Worm (Caenorhabditis elegans) whole organism, mixed stage, embryonic: ENCODE measurements around the gene egl-8.

Source experiments
- M03D4.4 ChIP-seq: sonication (generic microtip); optimal IDR thresholded peaks from 2 replicates; lab custom pipeline; 2017; ENCODE audit warnings: mild to moderate bottlenecking, missing genetic modification characterization, missing compliant biosample characterization
- blmp-1 ChIP-seq: fragments of 150-350 bp; optimal IDR thresholded peaks from 2 replicates; lab custom pipeline; 2014; ENCODE audit warnings: missing biosample characterization, missing genetic modification characterization
- ceh-43 ChIP-seq: fragments of 200-800 bp; sonication (Bioruptor generic); optimal IDR thresholded peaks from 2 replicates; lab custom pipeline; 2018; ENCODE audit warnings: mild to moderate bottlenecking, missing genetic modification characterization, moderate library complexity, missing compliant biosample characterization
- ceh-83 ChIP-seq: fragments of 200-800 bp; sonication (Bioruptor generic); optimal IDR thresholded peaks from 2 replicates; lab custom pipeline; 2018; ENCODE audit warnings: mild to moderate bottlenecking, missing genetic modification characterization, missing compliant biosample characterization
- cnd-1 ChIP-seq: fragments of 200-800 bp; sonication (Bioruptor generic); optimal IDR thresholded peaks from 2 replicates; lab custom pipeline; 2018; ENCODE audit warnings: mild to moderate bottlenecking, missing genetic modification characterization, missing compliant biosample characterization
- drap-1 ChIP-seq: fragments of 200-800 bp; sonication (Bioruptor generic); optimal IDR thresholded peaks from 3 replicates; lab custom pipeline; 2018; ENCODE audit warnings: mild to moderate bottlenecking, missing genetic modification characterization, missing compliant biosample characterization
- elt-1 ChIP-seq: sonication (generic microtip); optimal IDR thresholded peaks from 2 replicates; lab custom pipeline; 2017; ENCODE audit warnings: missing genetic modification characterization, mild to moderate bottlenecking, missing compliant biosample characterization, antibody characterized with exemption, moderate library complexity, borderline replicate concordance; ENCODE audit not compliant: insufficient read depth
- elt-3 ChIP-seq: fragments of 150-350 bp; optimal IDR thresholded peaks from 2 replicates; lab custom pipeline; 2014; ENCODE audit warnings: missing biosample characterization, missing genetic modification characterization
- flh-1 ChIP-seq: fragments of 200-800 bp; sonication (Bioruptor generic); optimal IDR thresholded peaks from 2 replicates; lab custom pipeline; 2018; ENCODE audit warnings: mild to moderate bottlenecking, missing genetic modification characterization, moderate library complexity, missing compliant biosample characterization
- ham-2 ChIP-seq: fragments of 200-800 bp; sonication (Bioruptor generic); optimal IDR thresholded peaks from 2 replicates; lab custom pipeline; 2018; ENCODE audit warnings: mild to moderate bottlenecking, missing genetic modification characterization, missing compliant biosample characterization
- hlh-1 ChIP-seq: fragments of 150-350 bp; optimal IDR thresholded peaks from 2 replicates; lab custom pipeline; 2014; ENCODE audit warnings: missing biosample characterization, missing genetic modification reagents, missing genetic modification characterization
- lin-13 ChIP-seq: fragments of 150-350 bp; optimal IDR thresholded peaks from 2 replicates; lab custom pipeline; 2014; ENCODE audit warnings: missing biosample characterization, missing genetic modification characterization
- lin-32 ChIP-seq: fragments of 200-800 bp; sonication (Bioruptor generic); optimal IDR thresholded peaks from 2 replicates; lab custom pipeline; 2018; ENCODE audit warnings: mild to moderate bottlenecking, missing genetic modification characterization, missing compliant biosample characterization
- lsy-2 ChIP-seq: fragments of 150-350 bp; optimal IDR thresholded peaks from 2 replicates; lab custom pipeline; 2014; ENCODE audit warnings: missing biosample characterization, missing genetic modification characterization
- mab-5 ChIP-seq: fragments of 150-350 bp; optimal IDR thresholded peaks from 2 replicates; lab custom pipeline; 2014; ENCODE audit warnings: missing biosample characterization, missing genetic modification characterization
- mep-1 ChIP-seq: fragments of 150-350 bp; optimal IDR thresholded peaks from 2 replicates; lab custom pipeline; 2017; ENCODE audit warnings: missing biosample characterization, missing genetic modification reagents, missing genetic modification characterization, inconsistent platforms
- mls-2 ChIP-seq: sonication (generic microtip); optimal IDR thresholded peaks from 2 replicates; lab custom pipeline; 2016; ENCODE audit warnings: mild to moderate bottlenecking, missing genetic modification characterization, moderate library complexity, missing compliant biosample characterization
- nhr-2 ChIP-seq: fragments of 150-350 bp; optimal IDR thresholded peaks from 2 replicates; lab custom pipeline; 2014; ENCODE audit warnings: missing biosample characterization, missing genetic modification characterization
- nhr-237 ChIP-seq: fragments of 150-350 bp; optimal IDR thresholded peaks from 2 replicates; lab custom pipeline; 2014; ENCODE audit warnings: missing biosample characterization, missing genetic modification characterization
- nhr-28 ChIP-seq: fragments of 150-350 bp; optimal IDR thresholded peaks from 2 replicates; lab custom pipeline; 2014; ENCODE audit warnings: missing biosample characterization, missing genetic modification characterization
- pha-4 ChIP-seq: fragments of 150-350 bp; optimal IDR thresholded peaks from 2 replicates; lab custom pipeline; 2018; ENCODE audit warnings: missing biosample characterization, missing genetic modification reagents, missing genetic modification characterization
- sem-2 ChIP-seq: fragments of 200-800 bp; sonication (Bioruptor generic); optimal IDR thresholded peaks from 2 replicates; lab custom pipeline; 2018; ENCODE audit warnings: mild to moderate bottlenecking, missing genetic modification characterization, missing compliant biosample characterization
- snpc-4 ChIP-seq: fragments of 150-350 bp; optimal IDR thresholded peaks from 2 replicates; lab custom pipeline; 2014; ENCODE audit warnings: missing biosample characterization, missing genetic modification characterization
- sptf-1 ChIP-seq: sonication (generic microtip); optimal IDR thresholded peaks from 2 replicates; lab custom pipeline; 2017; ENCODE audit warnings: mild to moderate bottlenecking, missing genetic modification characterization, moderate library complexity, missing compliant biosample characterization
- tbx-8 ChIP-seq: fragments of 200-800 bp; sonication (Bioruptor generic); optimal IDR thresholded peaks from 2 replicates; lab custom pipeline; 2018; ENCODE audit warnings: mild to moderate bottlenecking, missing genetic modification characterization, moderate library complexity, missing compliant biosample characterization
- unc-120 ChIP-seq: sonication (generic microtip); optimal IDR thresholded peaks from 2 replicates; lab custom pipeline; 2017; ENCODE audit warnings: missing genetic modification characterization, missing compliant biosample characterization; ENCODE audit not compliant: poor library complexity, severe bottlenecking
- unc-39 ChIP-seq: fragments of 150-350 bp; optimal IDR thresholded peaks from 2 replicates; lab custom pipeline; 2014; ENCODE audit warnings: missing biosample characterization, missing genetic modification characterization
- unc-62 ChIP-seq: fragments of 150-350 bp; optimal IDR thresholded peaks from 2 replicates; lab custom pipeline; 2014; ENCODE audit warnings: missing biosample characterization, missing genetic modification reagents, missing genetic modification characterization
- zip-8 ChIP-seq: fragments of 150-350 bp; optimal IDR thresholded peaks from 2 replicates; lab custom pipeline; 2014; ENCODE audit warnings: missing biosample characterization, missing genetic modification characterization
- ztf-11 ChIP-seq: fragments of 150-350 bp; optimal IDR thresholded peaks from 2 replicates; lab custom pipeline; 2014; ENCODE audit warnings: missing biosample characterization, missing genetic modification characterization

egl-8 gene

ce11 chrV:21848-22247 is 1.2 kb downstream of the egl-8 start:
- no peak for TF ChIP-seq nhr-28 (tag; lab: Kevin White, UChicago)

ce11 chrV:24181-24580 is 3.6 kb downstream of the egl-8 start:
- TF ChIP-seq ceh-83 (GFP tag; lab: Kevin White, UChicago) (no peak), sem-2 (GFP tag; lab: Kevin White, UChicago) (no peak), lin-32 (GFP tag; lab: Kevin White, UChicago) (no peak), ztf-11 (tag; lab: Kevin White, UChicago) (no peak), cnd-1 (no peak), nhr-28 (tag; lab: Kevin White, UChicago) (no peak), nhr-2 (tag; lab: Kevin White, UChicago) (no peak), unc-39 (tag; lab: Kevin White, UChicago) (no peak), unc-62 (GFP tag; lab: Kevin White, UChicago) (no peak)

- TF ChIP-seq M03D4.4 (tag; lab: Kevin White, UChicago) (no peak), sem-2 (GFP tag; lab: Kevin White, UChicago) (no peak), blmp-1 (tag; lab: Kevin White, UChicago) (no peak), lin-13 (tag; lab: Kevin White, UChicago) (no peak), sptf-1 (tag; lab: Kevin White, UChicago) (no peak), unc-120 (tag; lab: Kevin White, UChicago) (no peak), snpc-4 (tag; lab: Kevin White, UChicago) (no peak), flh-1 (no peak), mab-5 (tag; lab: Kevin White, UChicago) (no peak), elt-1 (no peak)
Observed at ce11 chrV:27604-28003, 7.0 kb downstream of the egl-8 start.

- no peak for TF ChIP-seq mep-1
- no peak for TF ChIP-seq nhr-237 (tag; lab: Kevin White, UChicago)
- TF ChIP-seq drap-1 (GFP tag; lab: Kevin White, UChicago) = no peak
- no peak for TF ChIP-seq unc-120 (tag; lab: Kevin White, UChicago)
- TF ChIP-seq zip-8 (tag; lab: Kevin White, UChicago) = no peak
- TF ChIP-seq, all 35 proteins: peak for 0
Observed at ce11 chrV:28270-28669, 7.7 kb downstream of the egl-8 start.

ce11 chrV:29823-30222 is 9.2 kb downstream of the egl-8 start:
- TF ChIP-seq unc-39 (tag; lab: Kevin White, UChicago) (no peak), cnd-1 (no peak), elt-1 (no peak), hlh-1 (tag; lab: Kevin White, UChicago) (no peak), ceh-43 (GFP tag; lab: Kevin White, UChicago) (no peak)

ce11 chrV:37729-38128 is 17.1 kb downstream of the egl-8 start:
- TF ChIP-seq blmp-1 (tag; lab: Kevin White, UChicago) = no peak
- TF ChIP-seq lin-13 (tag; lab: Kevin White, UChicago) = no peak
- no peak for TF ChIP-seq unc-39 (tag; lab: Kevin White, UChicago)
- TF ChIP-seq hlh-1 (tag; lab: Kevin White, UChicago) = no peak
- TF ChIP-seq ztf-11 (tag; lab: Kevin White, UChicago) = no peak
- TF ChIP-seq lsy-2 = no peak
- no peak for TF ChIP-seq mls-2 (tag; lab: Kevin White, UChicago)
- TF ChIP-seq ham-2 (GFP tag; lab: Kevin White, UChicago) = no peak
- no peak for TF ChIP-seq ceh-83 (GFP tag; lab: Kevin White, UChicago)
- TF ChIP-seq unc-120 (tag; lab: Kevin White, UChicago) = no peak
- no peak for TF ChIP-seq tbx-8 (GFP tag; lab: Kevin White, UChicago)
- no peak for TF ChIP-seq unc-62 (GFP tag; lab: Kevin White, UChicago)
- TF ChIP-seq lin-32 (GFP tag; lab: Kevin White, UChicago) = no peak
- no peak for TF ChIP-seq zip-8 (tag; lab: Kevin White, UChicago)
- TF ChIP-seq pha-4 = no peak
- TF ChIP-seq flh-1 = no peak
- no peak for TF ChIP-seq elt-3 (tag; lab: Kevin White, UChicago)
- no peak for TF ChIP-seq sptf-1 (tag; lab: Kevin White, UChicago)
